Fruit fly (Drosophila melanogaster) whole organism, pupa: ENCODE results near the gene TbCMF46.

Experiments
- CG10348 ChIP-seq: fragments of 200-800 bp; sonication (Bioruptor generic); IDR thresholded peaks from 2 replicates; pipeline ENCODE4 v1.3.6; 2022; ENCODE audit warnings: missing biosample characterization, missing genetic modification characterization
- CG14655 ChIP-seq: fragments of 200-800 bp; sonication (Bioruptor generic); optimal IDR thresholded peaks from 3 replicates; lab custom pipeline; 2017; ENCODE audit warnings: mild to moderate bottlenecking, missing biosample characterization, missing genetic modification reagents, missing genetic modification characterization
- CG15710 ChIP-seq: fragments of 200-800 bp; sonication (Bioruptor generic); optimal IDR thresholded peaks from 2 replicates; lab custom pipeline; 2018; ENCODE audit warnings: missing biosample characterization, mild to moderate bottlenecking, missing genetic modification characterization, moderate library complexity
- CG17806 ChIP-seq: fragments of 200-800 bp; sonication (Bioruptor generic); optimal IDR thresholded peaks from 2 replicates; lab custom pipeline; 2018; ENCODE audit warnings: missing biosample characterization, mild to moderate bottlenecking, missing genetic modification characterization, moderate library complexity
- CG32121 ChIP-seq: fragments of 200-800 bp; sonication (Bioruptor generic); IDR thresholded peaks from 2 replicates; pipeline ENCODE4 v1.3.6; 2022; ENCODE audit warnings: missing biosample characterization, missing genetic modification characterization
- CG4496 ChIP-seq: fragments of 200-800 bp; sonication (Bioruptor generic); IDR thresholded peaks from 3 replicates; pipeline ENCODE4 v1.3.6; 2022; ENCODE audit warnings: missing biosample characterization, missing genetic modification characterization
- CG8301 ChIP-seq: fragments of 200-800 bp; sonication (Bioruptor generic); optimal IDR thresholded peaks from 2 replicates; lab custom pipeline; 2018; ENCODE audit warnings: missing biosample characterization, mild to moderate bottlenecking, missing genetic modification characterization
- CG9948 ChIP-seq: fragments of 200-800 bp; sonication (Bioruptor generic); optimal IDR thresholded peaks from 2 replicates; lab custom pipeline; 2018; ENCODE audit warnings: missing biosample characterization, mild to moderate bottlenecking, missing genetic modification characterization, moderate library complexity
- EcR ChIP-seq: fragments of 200-800 bp; sonication (Bioruptor generic); optimal IDR thresholded peaks from 3 replicates; lab custom pipeline; 2019; ENCODE audit warnings: missing biosample characterization, missing genetic modification characterization, mild to moderate bottlenecking, moderate library complexity, missing genetic modification reagents
- Ets98B ChIP-seq: fragments of 200-800 bp; sonication (Bioruptor generic); IDR thresholded peaks from 2 replicates; pipeline ENCODE4 v1.3.6; 2022; ENCODE audit warnings: missing biosample characterization, missing genetic modification characterization
- Pif1B ChIP-seq: fragments of 200-800 bp; sonication (Bioruptor generic); optimal IDR thresholded peaks from 3 replicates; lab custom pipeline; 2016; ENCODE audit warnings: missing biosample characterization, missing genetic modification characterization
- Snoo ChIP-seq: fragments of 200-800 bp; sonication (Bioruptor generic); optimal IDR thresholded peaks from 3 replicates; lab custom pipeline; 2017; ENCODE audit warnings: missing biosample characterization, mild to moderate bottlenecking, missing genetic modification characterization, inconsistent platforms
- fd96Ca ChIP-seq: fragments of 200-800 bp; sonication (Bioruptor generic); IDR thresholded peaks from 3 replicates; pipeline ENCODE4 v1.3.6; 2022; ENCODE audit warnings: missing biosample characterization, missing genetic modification characterization
- gl ChIP-seq: fragments of 200-800 bp; sonication (Bioruptor generic); optimal IDR thresholded peaks from 2 replicates; lab custom pipeline; 2018; ENCODE audit warnings: missing biosample characterization, mild to moderate bottlenecking, missing genetic modification characterization

DNA sequence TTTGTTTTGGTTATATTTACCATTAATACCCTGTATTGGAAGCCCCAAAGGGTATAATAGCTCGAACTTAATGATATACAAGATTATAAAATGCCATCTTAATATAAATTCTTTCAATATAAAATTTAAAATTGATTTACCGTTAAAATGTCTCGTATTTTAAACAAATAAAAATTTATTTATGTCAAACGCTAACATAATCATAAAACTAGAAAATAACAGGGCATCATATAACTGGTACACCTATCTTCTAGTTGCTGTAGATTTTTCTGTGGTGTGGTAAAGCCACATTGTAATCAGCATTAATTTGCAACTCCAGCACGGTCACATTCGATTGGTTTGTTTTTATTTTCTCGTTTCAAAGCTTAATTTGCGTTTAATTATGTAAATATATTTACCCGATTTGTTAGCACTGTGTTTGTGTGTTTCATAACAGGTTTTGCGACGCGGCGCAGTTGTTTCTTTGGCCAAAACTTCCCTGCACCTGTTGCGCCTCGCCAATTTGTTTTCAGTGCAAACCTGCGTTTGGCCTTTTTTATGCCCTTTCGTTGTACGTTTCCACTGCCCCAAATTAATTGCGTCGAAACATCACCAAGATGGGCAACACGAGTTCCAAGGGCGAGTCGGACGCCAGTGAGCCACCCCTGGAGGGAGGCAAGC is 32.5 kb upstream of the TbCMF46 start, which contains the start of the genes CG4658 and CG5846:
- no peak for TF ChIP-seq CG14655 (GFP tag; lab: Kevin White, UChicago)
- peak; percentile 94 for TF ChIP-seq CG4496
- TF ChIP-seq CG8301, result peak; percentile 90
- peak; percentile 90 for TF ChIP-seq CG15710
- TF ChIP-seq Snoo (tag; lab: Kevin White, UChicago), result peak; percentile 87
- TF ChIP-seq Ets98B, result peak; percentile 89
- peak; percentile 94 for TF ChIP-seq CG32121 (GFP tag; lab: Robert Waterston, UW)
- no peak for TF ChIP-seq fd96Ca (GFP tag; lab: Robert Waterston, UW)
- TF ChIP-seq CG9948 (tag; lab: Kevin White, UChicago), result peak; percentile 94
- peak; percentile 63 for TF ChIP-seq gl (tag; lab: Kevin White, UChicago)
- TF ChIP-seq Pif1B (GFP tag; lab: Kevin White, UChicago), result no peak
- TF ChIP-seq CG17806, result peak; percentile 95
- peak; percentile 32 for TF ChIP-seq EcR (GFP tag; lab: Kevin White, UChicago)
- 0 out of 2 replicates have a peak, but pooled peaks have one; percentile 35 for TF ChIP-seq CG10348 (GFP tag; lab: Robert Waterston, UW)
